Worm (Caenorhabditis elegans) whole organism, late embryonic: Measurements from ENCODE around the gene F57B9.1.

ENCODE experiments used
- C38D4.7 ChIP-seq: fragments of 200-800 bp; sonication (Bioruptor generic); optimal IDR thresholded peaks from 2 replicates; lab custom pipeline; 2018; ENCODE audit warnings: mild to moderate bottlenecking, missing genetic modification characterization, moderate library complexity, missing compliant biosample characterization
- F13H6.1 ChIP-seq: sonication (generic microtip); optimal IDR thresholded peaks from 2 replicates; lab custom pipeline; 2016; ENCODE audit warnings: missing genetic modification characterization, missing compliant biosample characterization
- dmd-4 ChIP-seq: sonication (generic microtip); optimal IDR thresholded peaks from 2 replicates; lab custom pipeline; 2016; ENCODE audit warnings: borderline replicate concordance, missing genetic modification characterization, missing compliant biosample characterization
- elt-2 ChIP-seq: sonication (generic microtip); optimal IDR thresholded peaks from 2 replicates; lab custom pipeline; 2016; ENCODE audit warnings: missing genetic modification reagents, missing genetic modification characterization, missing compliant biosample characterization
- eyg-1 ChIP-seq: sonication (generic microtip); optimal IDR thresholded peaks from 2 replicates; lab custom pipeline; 2016; ENCODE audit warnings: missing genotype, missing genetic modification characterization, missing compliant biosample characterization
- fkh-10 ChIP-seq: fragments of 150-350 bp; optimal IDR thresholded peaks from 2 replicates; lab custom pipeline; 2014; ENCODE audit warnings: missing biosample characterization, missing genetic modification reagents, missing genetic modification characterization
- pax-1 ChIP-seq: fragments of 150-350 bp; optimal IDR thresholded peaks from 2 replicates; lab custom pipeline; 2014; ENCODE audit warnings: missing biosample characterization, missing genetic modification characterization
- tbx-2 ChIP-seq: sonication (generic microtip); optimal IDR thresholded peaks from 2 replicates; lab custom pipeline; 2016; ENCODE audit warnings: missing genetic modification characterization, missing compliant biosample characterization
- zip-5 ChIP-seq: sonication (generic microtip); optimal IDR thresholded peaks from 2 replicates; lab custom pipeline; 2016; ENCODE audit warnings: missing genetic modification characterization, missing compliant biosample characterization

DNA sequence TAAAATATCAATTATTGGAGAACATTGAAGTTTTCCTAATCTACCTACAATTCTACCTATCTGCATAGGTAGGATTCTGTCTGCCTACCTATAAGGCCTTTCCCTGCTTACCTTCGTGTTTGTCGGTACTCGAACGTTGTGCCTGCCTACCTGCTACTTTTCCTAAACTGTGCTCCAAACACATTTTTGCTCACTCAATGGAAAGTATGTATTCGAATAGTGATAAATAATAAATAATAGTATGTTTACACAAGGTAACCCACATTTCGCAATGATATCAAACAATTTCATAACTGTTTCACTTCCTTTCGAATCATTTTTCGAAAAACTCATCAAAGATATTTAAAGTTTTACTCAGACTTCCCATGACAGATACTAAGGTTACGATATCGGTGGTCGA is 22.4 kb upstream of the F57B9.1 start, which contains the start of gene F57B9.3:
- no peak for TF ChIP-seq F13H6.1 (tag; lab: Kevin White, UChicago)
- TF ChIP-seq zip-5 (tag; lab: Kevin White, UChicago), result no peak
- TF ChIP-seq tbx-2 (tag; lab: Kevin White, UChicago), result no peak
- TF ChIP-seq C38D4.7 (GFP tag; lab: Kevin White, UChicago), result no peak
- no peak for TF ChIP-seq fkh-10 (GFP tag; lab: Kevin White, UChicago)
- TF ChIP-seq dmd-4, result no peak
- TF ChIP-seq elt-2, result no peak
- TF ChIP-seq eyg-1 (tag; lab: Kevin White, UChicago), result no peak
- TF ChIP-seq pax-1 (tag; lab: Kevin White, UChicago), result no peak
